Worm (Caenorhabditis elegans) whole organism, L1 larva: Measurements from ENCODE around the gene EGAP2.2.

Experiments used
- C34B4.2 ChIP-seq: sonication (generic microtip); optimal IDR thresholded peaks from 2 replicates; lab custom pipeline; 2017; ENCODE audit warnings: mild to moderate bottlenecking, missing genetic modification characterization, missing compliant biosample characterization
- Y116A8C.19 ChIP-seq: sonication (generic microtip); optimal IDR thresholded peaks from 2 replicates; lab custom pipeline; 2016; ENCODE audit warnings: missing compliant biosample characterization, missing genetic modification characterization, borderline replicate concordance
- aly-2 ChIP-seq: fragments of 150-350 bp; optimal IDR thresholded peaks from 2 replicates; lab custom pipeline; 2014; ENCODE audit warnings: missing biosample characterization, missing genetic modification characterization
- ama-1 ChIP-seq: fragments of 150-350 bp; optimal IDR thresholded peaks from 2 replicates; lab custom pipeline; 2014
- ceh-8 ChIP-seq: fragments of 200-800 bp; sonication (Bioruptor generic); optimal IDR thresholded peaks from 2 replicates; lab custom pipeline; 2018; ENCODE audit warnings: mild to moderate bottlenecking, missing genetic modification characterization, moderate library complexity, missing compliant biosample characterization
- ceh-90 ChIP-seq: sonication (generic microtip); optimal IDR thresholded peaks from 2 replicates; lab custom pipeline; 2016; ENCODE audit warnings: missing genetic modification characterization, missing compliant biosample characterization
- dpl-1 ChIP-seq, 3 experiments: fragments of 150-350 bp in 2 of 3; sonication (generic microtip) in 1 of 3; optimal IDR thresholded peaks; 2 replicates each; lab custom pipeline; 2014 to 2017; ENCODE audit warnings: missing biosample characterization in 3 of 3, missing genetic modification characterization in 3 of 3, missing genetic modification reagents in 3 of 3
- efl-1 ChIP-seq, 4 experiments: fragments of 150-350 bp; optimal IDR thresholded peaks in 3 of 4; peaks in 1 of 4; 1 replicate in 1 of 4; 2 replicates in 3 of 4; lab custom pipeline; 2014; ENCODE audit warnings: missing biosample characterization in 2 of 4, missing genetic modification characterization in 2 of 4, missing genetic modification reagents in 2 of 4
- elt-2 ChIP-seq: sonication (generic microtip); optimal IDR thresholded peaks from 2 replicates; lab custom pipeline; 2016; ENCODE audit warnings: missing genetic modification characterization, mild to moderate bottlenecking, inconsistent platforms, missing compliant biosample characterization, missing genetic modification reagents
- ets-5 ChIP-seq: fragments of 200-800 bp; sonication (Bioruptor generic); IDR thresholded peaks from 2 replicates; pipeline ENCODE4 v1.3.6; 2022; ENCODE audit warnings: missing genetic modification characterization, missing compliant biosample characterization
- fkh-10 ChIP-seq: sonication (generic microtip); optimal IDR thresholded peaks from 2 replicates; lab custom pipeline; 2017; ENCODE audit warnings: missing biosample characterization, missing genetic modification reagents, missing genetic modification characterization
- fkh-8 ChIP-seq: sonication (generic microtip); optimal IDR thresholded peaks from 2 replicates; lab custom pipeline; 2016; ENCODE audit warnings: mild to moderate bottlenecking, missing genetic modification characterization, missing compliant biosample characterization
- jun-1 ChIP-seq: fragments of 150-350 bp; optimal IDR thresholded peaks from 2 replicates; lab custom pipeline; 2014; ENCODE audit warnings: missing biosample characterization, missing genetic modification reagents, missing genetic modification characterization
- lin-15B ChIP-seq: fragments of 150-350 bp; sonication (generic microtip); optimal IDR thresholded peaks from 3 replicates; lab custom pipeline; 2014; ENCODE audit warnings: missing biosample characterization, missing genetic modification characterization
- lin-35 ChIP-seq, 2 experiments: fragments of 150-350 bp; optimal IDR thresholded peaks; 2 replicates each; lab custom pipeline; 2014; ENCODE audit warnings: missing biosample characterization in 2 of 2, missing genetic modification characterization in 2 of 2, missing genetic modification reagents in 2 of 2
- lin-39 ChIP-seq: fragments of 150-350 bp; optimal IDR thresholded peaks from 2 replicates; lab custom pipeline; 2014; ENCODE audit warnings: missing biosample characterization, missing genetic modification reagents, missing genetic modification characterization
- lsy-2 ChIP-seq, 2 experiments: fragments of 150-350 bp; optimal IDR thresholded peaks; 2 replicates each; lab custom pipeline; 2014; ENCODE audit warnings: missing biosample characterization in 2 of 2, missing genetic modification characterization in 2 of 2
- mab-9 ChIP-seq: fragments of 200-800 bp; sonication (Bioruptor generic); IDR thresholded peaks from 2 replicates; pipeline ENCODE4 v1.3.6; 2022; ENCODE audit warnings: missing genetic modification reagents, missing genetic modification characterization, missing compliant biosample characterization
- mdl-1 ChIP-seq, 2 experiments: fragments of 150-350 bp; optimal IDR thresholded peaks; 2 replicates each; lab custom pipeline; 2014 to 2017; ENCODE audit warnings: missing biosample characterization in 2 of 2, missing genetic modification characterization in 2 of 2, inconsistent platforms in 1 of 2
- mef-2 ChIP-seq: fragments of 150-350 bp; optimal IDR thresholded peaks from 2 replicates; lab custom pipeline; 2014; ENCODE audit warnings: missing biosample characterization, missing genetic modification characterization
- mep-1 ChIP-seq: fragments of 150-350 bp; optimal IDR thresholded peaks from 2 replicates; lab custom pipeline; 2014; ENCODE audit warnings: missing biosample characterization, missing genetic modification characterization
- nhr-12 ChIP-seq: sonication (generic microtip); optimal IDR thresholded peaks from 2 replicates; lab custom pipeline; 2017; ENCODE audit warnings: missing biosample characterization, missing genetic modification characterization
- nhr-237 ChIP-seq: fragments of 150-350 bp; optimal IDR thresholded peaks from 2 replicates; lab custom pipeline; 2014; ENCODE audit warnings: missing biosample characterization, missing genetic modification characterization
- nhr-71 ChIP-seq: sonication (generic microtip); optimal IDR thresholded peaks from 2 replicates; lab custom pipeline; 2016; ENCODE audit warnings: mild to moderate bottlenecking, missing genetic modification characterization, moderate library complexity, missing compliant biosample characterization
- nhr-84 ChIP-seq: sonication (generic microtip); optimal IDR thresholded peaks from 2 replicates; lab custom pipeline; 2017; ENCODE audit warnings: missing biosample characterization, missing genetic modification characterization
- nhr-85 ChIP-seq: sonication (generic microtip); peaks from one replicate; lab custom pipeline; 2016; ENCODE audit warnings: missing genetic modification characterization, inconsistent platforms, missing compliant biosample characterization
- pax-3 ChIP-seq: fragments of 200-800 bp; sonication (Bioruptor generic); optimal IDR thresholded peaks from 2 replicates; lab custom pipeline; 2018; ENCODE audit warnings: mild to moderate bottlenecking, missing genetic modification characterization, moderate library complexity, missing compliant biosample characterization
- snpc-4 ChIP-seq: fragments of 150-350 bp; optimal IDR thresholded peaks from 2 replicates; lab custom pipeline; 2014; ENCODE audit warnings: missing biosample characterization, missing genetic modification characterization
- snu-23 ChIP-seq: sonication (generic microtip); optimal IDR thresholded peaks from 2 replicates; lab custom pipeline; 2016; ENCODE audit warnings: missing genetic modification characterization, missing compliant biosample characterization
- sox-4 ChIP-seq: sonication (generic microtip); optimal IDR thresholded peaks from 2 replicates; lab custom pipeline; 2016; ENCODE audit warnings: missing genetic modification characterization, missing compliant biosample characterization
- sptf-1 ChIP-seq: fragments of 150-350 bp; optimal IDR thresholded peaks from 2 replicates; lab custom pipeline; 2014; ENCODE audit warnings: missing biosample characterization, missing genetic modification characterization
- sup-37 ChIP-seq: fragments of 200-800 bp; sonication (Bioruptor generic); optimal IDR thresholded peaks from 2 replicates; lab custom pipeline; 2018; ENCODE audit warnings: mild to moderate bottlenecking, missing genetic modification characterization, missing compliant biosample characterization
- unc-30 ChIP-seq: sonication (generic microtip); optimal IDR thresholded peaks from 2 replicates; lab custom pipeline; 2017; ENCODE audit warnings: missing biosample characterization, missing genetic modification characterization
- unc-62 ChIP-seq: fragments of 150-350 bp; optimal IDR thresholded peaks from 2 replicates; lab custom pipeline; 2014; ENCODE audit warnings: missing biosample characterization, missing genetic modification reagents, missing genetic modification characterization
- unc-98 ChIP-seq: fragments of 200-800 bp; sonication (Bioruptor generic); IDR thresholded peaks from 2 replicates; pipeline ENCODE4 v1.3.6; 2022; ENCODE audit warnings: missing genetic modification characterization, missing compliant biosample characterization
- vab-15 ChIP-seq: sonication (generic microtip); optimal IDR thresholded peaks from 2 replicates; lab custom pipeline; 2017; ENCODE audit warnings: missing genotype, mild to moderate bottlenecking, missing genetic modification characterization, missing compliant biosample characterization
- xbp-1 ChIP-seq: sonication (generic microtip); optimal IDR thresholded peaks from 2 replicates; lab custom pipeline; 2016; ENCODE audit warnings: missing genetic modification characterization, missing compliant biosample characterization
- ztf-11 ChIP-seq, 2 experiments: sonication (generic microtip); optimal IDR thresholded peaks; 2 replicates each; lab custom pipeline; 2016 to 2017; ENCODE audit warnings: missing genetic modification characterization in 2 of 2, missing biosample characterization in 1 of 2, missing compliant biosample characterization in 1 of 2
- ztf-4 ChIP-seq: fragments of 150-350 bp; optimal IDR thresholded peaks from 2 replicates; lab custom pipeline; 2014; ENCODE audit warnings: missing biosample characterization, missing genetic modification characterization

Gene EGAP2.2

DNA sequence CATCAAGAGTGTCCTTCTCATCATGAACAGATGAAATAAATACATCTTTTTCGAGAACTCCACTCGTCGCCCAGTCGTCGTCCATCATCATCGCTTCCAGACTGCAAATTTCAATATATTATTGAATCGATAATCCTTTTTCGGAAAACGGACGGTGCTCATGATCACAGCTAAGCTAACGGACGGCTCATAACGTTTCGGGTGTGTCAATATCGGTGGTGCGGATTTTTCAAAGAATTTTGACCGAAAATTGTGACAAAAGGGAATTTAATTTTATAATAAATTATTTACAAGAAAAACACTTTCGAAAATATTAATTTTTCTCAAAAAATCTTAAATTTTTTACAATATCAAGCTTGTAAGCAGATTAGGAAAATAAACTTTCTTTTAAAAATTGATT, 42.2 kb upstream of the EGAP2.2 start, which contains the start of gene crh-2:
TSS of gene crh-2 (minus strand) at position 101 of the 400 bp plus-strand sequence.
- TF ChIP-seq nhr-237 (tag; lab: Kevin White, UChicago) (no peak), mep-1 (tag; lab: Kevin White, UChicago) (no peak), unc-30 (tag; lab: Kevin White, UChicago) (no peak), nhr-84 (no peak), snu-23 (GFP tag; lab: Kevin White, UChicago) (no peak), sox-4 (tag; lab: Kevin White, UChicago) (no peak), snpc-4 (no peak), sptf-1 (tag; lab: Kevin White, UChicago) (no peak)
- TF ChIP-seq, all 84 proteins: peak for 0

DNA sequence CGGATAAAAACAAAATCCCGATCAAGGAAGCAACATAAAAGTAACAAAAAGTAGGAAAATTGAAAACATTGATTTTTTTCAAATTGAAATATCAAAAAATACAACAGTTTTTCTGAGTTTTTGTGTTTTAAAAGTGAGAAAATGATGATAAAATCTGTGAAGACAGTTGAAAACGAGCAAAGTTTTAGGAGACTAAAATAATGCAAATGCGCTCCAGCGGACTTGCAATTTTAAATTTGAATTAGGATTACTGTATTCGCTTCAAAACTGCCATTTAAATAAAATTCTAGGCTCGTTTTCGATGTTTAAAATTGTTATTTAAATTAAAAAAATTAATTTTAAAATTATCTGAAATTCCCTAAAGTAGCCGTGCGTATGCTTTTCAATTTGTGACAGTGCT, 41.8 kb upstream of the EGAP2.2 start:
- TF ChIP-seq sptf-1 (tag; lab: Kevin White, UChicago) = no peak
- no peak for TF ChIP-seq fkh-8 (tag; lab: Kevin White, UChicago)
- no peak for TF ChIP-seq ceh-90
- TF ChIP-seq lsy-2 (tag; optimal IDR thresholded peaks at IDR 0.05; lab: Kevin White, UChicago) = no peak
- TF ChIP-seq xbp-1 (tag; lab: Kevin White, UChicago) = no peak
- no peak for TF ChIP-seq nhr-71
- TF ChIP-seq sox-4 (tag; lab: Kevin White, UChicago) = no peak

DNA sequence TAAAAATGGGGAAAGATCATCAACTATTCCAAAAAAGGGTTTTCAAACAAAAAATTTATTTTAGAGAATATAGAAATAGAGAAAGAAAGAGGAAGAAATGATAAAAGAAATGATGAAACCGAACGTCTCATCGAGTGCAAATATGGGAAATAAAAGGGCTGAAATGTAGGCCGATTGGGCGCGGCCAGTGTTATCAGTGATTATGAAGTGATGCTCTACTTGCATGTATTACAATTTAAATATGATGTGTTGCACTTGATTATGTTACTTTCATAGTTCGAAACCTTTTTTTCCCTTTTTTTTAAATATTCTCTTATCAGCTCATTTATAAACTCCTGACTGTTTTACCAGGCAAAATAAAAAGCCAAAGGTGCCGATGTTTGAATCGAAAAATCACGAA, 37.9 kb upstream of the EGAP2.2 start:
- TF ChIP-seq pax-3 (tag; lab: Kevin White, UChicago) (no peak), nhr-71 (no peak), lin-35 (GFP tag; optimal IDR thresholded peaks at IDR 0.05; lab: Kevin White, UChicago) (peak in 1 of 2 experiments; percentile 22), mdl-1 (tag; optimal IDR thresholded peaks at IDR 0.05; lab: Kevin White, UChicago) (no peak), C34B4.2 (tag; lab: Kevin White, UChicago) (no peak), fkh-10 (GFP tag; lab: Kevin White, UChicago) (no peak), unc-62 (GFP tag; lab: Kevin White, UChicago) (no peak), lin-15B (tag; lab: Kevin White, UChicago) (no peak), jun-1 (tag; lab: Kevin White, UChicago) (peak; percentile 25), efl-1 (optimal IDR thresholded peaks at IDR 0.05; lab: Kevin White, UChicago) (no peak), efl-1 (GFP tag; optimal IDR thresholded peaks at IDR 0.05 in 1 of 2; lab: Kevin White, UChicago) (peak in 1 of 2 experiments; percentile 70), sup-37 (GFP tag; lab: Kevin White, UChicago) (no peak), Y116A8C.19 (no peak), elt-2 (tag; lab: Kevin White, UChicago) (peak; percentile 96)

DNA sequence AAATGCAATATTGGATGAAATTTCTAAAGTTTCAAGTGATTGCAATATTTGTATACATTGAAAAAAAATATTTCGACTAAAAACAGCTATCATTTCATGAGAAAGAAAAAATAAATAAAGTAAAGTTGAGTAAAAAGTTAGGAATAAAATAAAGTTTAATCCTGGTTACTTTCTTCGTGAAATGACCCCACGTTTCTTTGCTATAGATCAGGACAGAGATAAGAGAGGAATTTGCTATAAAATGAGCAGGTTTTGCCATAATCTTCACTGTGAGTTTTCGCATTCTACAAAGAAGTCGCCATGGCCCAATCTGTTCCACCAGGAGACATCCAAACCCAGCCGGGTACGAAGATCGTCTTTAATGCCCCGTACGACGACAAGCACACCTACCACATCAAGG, 35.6 kb upstream of the EGAP2.2 start, which contains the start of gene msp-49:
TSS of gene msp-49 (plus strand) at position 301 of the 400 bp plus-strand sequence.
- no peak for TF ChIP-seq aly-2 (tag; lab: Kevin White, UChicago)
- TF ChIP-seq snu-23 (GFP tag; lab: Kevin White, UChicago) = no peak
- TF ChIP-seq nhr-85 (tag; lab: Kevin White, UChicago) = no peak
- TF ChIP-seq unc-62 (GFP tag; lab: Kevin White, UChicago) = no peak
- no peak for TF ChIP-seq mef-2
- no peak for TF ChIP-seq vab-15 (tag; lab: Kevin White, UChicago)
- TF ChIP-seq ama-1 (lab: Kevin White, UChicago) = no peak
- no peak for TF ChIP-seq sptf-1 (tag; lab: Kevin White, UChicago)
- TF ChIP-seq ztf-4 (tag; lab: Kevin White, UChicago) = no peak
- no peak for TF ChIP-seq nhr-12
- no peak for TF ChIP-seq ceh-8 (GFP tag; lab: Kevin White, UChicago)

DNA sequence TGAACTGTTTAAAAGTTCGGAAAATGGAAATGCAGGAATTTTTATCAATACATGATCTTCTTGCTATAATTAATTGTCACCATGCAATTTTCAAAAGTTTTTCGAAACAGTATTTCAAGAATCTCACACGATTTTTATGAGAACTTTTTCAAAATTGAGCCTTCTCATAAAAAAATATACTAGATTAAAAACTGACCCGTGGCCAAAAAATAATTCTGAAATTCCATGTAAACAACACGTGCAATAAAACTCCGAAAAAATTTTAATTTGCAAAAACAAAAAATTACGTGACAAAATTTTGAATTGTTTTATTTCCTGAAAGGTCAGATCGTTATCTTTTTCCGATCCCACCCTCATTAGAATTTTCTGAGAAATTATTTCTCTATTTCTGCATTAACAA, 34.2 kb upstream of the EGAP2.2 start, which contains the start of gene C34F11.5:
TSS of gene C34F11.5 (plus strand) at position 301 of the 400 bp plus-strand sequence.
- TF ChIP-seq lin-39 (tag; lab: Kevin White, UChicago) (no peak), mab-9 (no peak), ztf-11 (tag; optimal IDR thresholded peaks at IDR 0.05; lab: Kevin White, UChicago) (no peak), unc-30 (tag; lab: Kevin White, UChicago) (no peak), ets-5 (GFP tag; lab: Robert Waterston, UW) (no peak), unc-98 (GFP tag; lab: Robert Waterston, UW) (no peak), sptf-1 (tag; lab: Kevin White, UChicago) (no peak), dpl-1 (GFP tag; optimal IDR thresholded peaks at IDR 0.05; lab: Kevin White, UChicago) (no peak)
- TF ChIP-seq, all 84 proteins: peak for 0
